Fruit fly (Drosophila melanogaster) whole organism, adult: ENCODE data around the gene CG32100.

Source experiments
- CG11617 ChIP-seq: fragments of 200-800 bp; sonication (Bioruptor generic); optimal IDR thresholded peaks from 2 replicates; lab custom pipeline; 2017; ENCODE audit warnings: mild to moderate bottlenecking, missing biosample characterization, missing genetic modification reagents, missing genetic modification characterization
- CG14711 ChIP-seq: fragments of 200-800 bp; sonication (Bioruptor generic); optimal IDR thresholded peaks from 2 replicates; lab custom pipeline; 2018; ENCODE audit warnings: missing biosample characterization, mild to moderate bottlenecking, missing genetic modification characterization, moderate library complexity
- CG33017 ChIP-seq: fragments of 200-800 bp; sonication (Bioruptor generic); optimal IDR thresholded peaks from 2 replicates; lab custom pipeline; 2018; ENCODE audit warnings: missing biosample characterization, mild to moderate bottlenecking, missing genetic modification characterization, moderate library complexity
- CG5204 ChIP-seq: fragments of 200-800 bp; sonication (Bioruptor generic); optimal IDR thresholded peaks from 2 replicates; lab custom pipeline; 2016; ENCODE audit warnings: missing biosample characterization, missing genetic modification characterization
- CG7045 ChIP-seq: fragments of 200-800 bp; sonication (Bioruptor generic); optimal IDR thresholded peaks from 2 replicates; lab custom pipeline; 2017; ENCODE audit warnings: missing biosample characterization, mild to moderate bottlenecking, missing genetic modification characterization
- CG7101 ChIP-seq: fragments of 200-800 bp; sonication (Bioruptor generic); optimal IDR thresholded peaks from 2 replicates; lab custom pipeline; 2018; ENCODE audit warnings: missing biosample characterization, mild to moderate bottlenecking, missing genetic modification characterization, moderate library complexity
- Clk ChIP-seq: fragments of 200-800 bp; sonication (Bioruptor generic); optimal IDR thresholded peaks from 2 replicates; lab custom pipeline; 2017; ENCODE audit warnings: missing biosample characterization, missing genetic modification characterization
- Crg-1 ChIP-seq: fragments of 200-800 bp; sonication (Bioruptor generic); optimal IDR thresholded peaks from 2 replicates; lab custom pipeline; 2016; ENCODE audit warnings: missing biosample characterization, missing genetic modification characterization
- Mnt ChIP-seq: fragments of 200-800 bp; sonication (Bioruptor generic); optimal IDR thresholded peaks from 2 replicates; lab custom pipeline; 2016; ENCODE audit warnings: missing biosample characterization, mild to moderate bottlenecking, missing genetic modification characterization
- cic ChIP-seq: fragments of 200-800 bp; sonication (Bioruptor generic); optimal IDR thresholded peaks from 2 replicates; lab custom pipeline; 2017; ENCODE audit warnings: missing biosample characterization, mild to moderate bottlenecking, missing genetic modification characterization, moderate library complexity
- kay ChIP-seq: fragments of 200-800 bp; sonication (Bioruptor generic); peaks from one replicate; lab custom pipeline; 2016; ENCODE audit warnings: missing biosample characterization, missing genetic modification characterization, borderline replicate concordance
- pad ChIP-seq: fragments of 200-800 bp; sonication (Bioruptor generic); optimal IDR thresholded peaks from 3 replicates; lab custom pipeline; 2017; ENCODE audit warnings: missing biosample characterization, missing genetic modification characterization, mild to moderate bottlenecking, moderate library complexity, missing genetic modification reagents

dm6 chr3L:12294602-12295001, 27.3 kb downstream of the CG32100 start:
- no peak for TF ChIP-seq CG5204 (GFP tag; lab: Kevin White, UChicago)
- TF ChIP-seq CG14711 (tag; lab: Kevin White, UChicago): no peak
- no peak for TF ChIP-seq cic
- no peak for TF ChIP-seq CG7045
- TF ChIP-seq pad (GFP tag; lab: Kevin White, UChicago): no peak
- no peak for TF ChIP-seq kay
- no peak for TF ChIP-seq Mnt
- no peak for TF ChIP-seq CG11617 (GFP tag; lab: Kevin White, UChicago)
- TF ChIP-seq Crg-1 (GFP tag; lab: Kevin White, UChicago): no peak
- TF ChIP-seq CG7101: no peak
- no peak for TF ChIP-seq CG33017
- TF ChIP-seq Clk (GFP tag; lab: Kevin White, UChicago): no peak
